Fruit fly (Drosophila melanogaster): ENCODE measurements around the gene CG10163.

Gene CG10163

dm6 chr3L:6220187-6220586 lies 38.4 kb downstream of the CG10163 start, which contains the start of gene CG33946 (continued):
- TF ChIP-seq CG3163 (GFP tag; optimal IDR thresholded peaks at IDR 0.05) (no peak), CG8281 (tag; optimal IDR thresholded peaks at IDR 0.05) (no peak), CG11723 (GFP tag; optimal IDR thresholded peaks at IDR 0.05) (no peak), CkIIα-i1 (GFP tag; IDR thresholded peaks at IDR 0.05) (no peak), corto (GFP tag; optimal IDR thresholded peaks at IDR 0.05) (no peak), CG7928 (GFP tag; optimal IDR thresholded peaks at IDR 0.05) (no peak), Kr (GFP tag; optimal IDR thresholded peaks at IDR 0.05) (no peak), CG6254 (GFP tag; optimal IDR thresholded peaks at IDR 0.05) (no peak), croc (GFP tag; conservative IDR thresholded peaks at IDR 0.05) (no peak), chn (GFP tag; optimal IDR thresholded peaks at IDR 0.05) (peak; percentile 33), CG10654 (GFP tag; optimal IDR thresholded peaks at IDR 0.05) (peak; percentile 21), PHDP (tag; optimal IDR thresholded peaks at IDR 0.05) (no peak), MESR4 (GFP tag; optimal IDR thresholded peaks at IDR 0.05) (no peak), CG3838 (GFP tag; optimal IDR thresholded peaks at IDR 0.05) (no peak), CG43689 (GFP tag; IDR thresholded peaks at IDR 0.05) (no peak), CG15073 (GFP tag; optimal IDR thresholded peaks at IDR 0.05) (no peak), tup (GFP tag; optimal IDR thresholded peaks at IDR 0.05) (no peak), caup (GFP tag; optimal IDR thresholded peaks at IDR 0.05; ENCODE audit: severe bottlenecking) (no peak), onecut (GFP tag; IDR thresholded peaks at IDR 0.05) (no peak), Gug (GFP tag; IDR thresholded peaks at IDR 0.05) (peak; percentile 24; the same call in 1 of the 4 replicates), CG4328 (GFP tag; optimal IDR thresholded peaks at IDR 0.05) (no peak), usp (GFP tag; optimal IDR thresholded peaks at IDR 0.05) (no peak), CG10147 (GFP tag; optimal IDR thresholded peaks at IDR 0.05) (no peak), dpn (GFP tag; optimal IDR thresholded peaks at IDR 0.05) (peak in 1 of 2 experiments; percentile 40), HLH4C (GFP tag; IDR thresholded peaks at IDR 0.05; ENCODE audit: partially characterized antibody) (no peak), Usf (GFP tag; optimal IDR thresholded peaks at IDR 0.05) (peak; percentile 3), Hmr (GFP tag; optimal IDR thresholded peaks at IDR 0.05) (no peak), Sox102F (GFP tag; optimal IDR thresholded peaks at IDR 0.05) (peak; percentile 20), gsb-n (tag; optimal IDR thresholded peaks at IDR 0.05) (no peak), CG13894 (tag; optimal IDR thresholded peaks at IDR 0.05) (no peak), gsb (GFP tag; IDR thresholded peaks at IDR 0.05) (no peak), stc (GFP tag; IDR thresholded peaks at IDR 0.05) (peak; percentile 61), CG4854 (GFP tag; optimal IDR thresholded peaks at IDR 0.05) (no peak), CG5245 (GFP tag; optimal IDR thresholded peaks at IDR 0.05) (no peak), pan (optimal IDR thresholded peaks at IDR 0.05) (no peak), pan (GFP tag; optimal IDR thresholded peaks at IDR 0.05 in 1 of 2, IDR thresholded peaks at IDR 0.05 in 1 of 2) (peak in 1 of 2 experiments; percentile 55), nmo (GFP tag; optimal IDR thresholded peaks at IDR 0.05) (no peak), NFAT (GFP tag; IDR thresholded peaks at IDR 0.05) (no peak), CG8388 (GFP tag; optimal IDR thresholded peaks at IDR 0.05) (no peak), Doc3 (GFP tag; IDR thresholded peaks at IDR 0.05; ENCODE audit: partially characterized antibody) (no peak), tio (GFP tag; optimal IDR thresholded peaks at IDR 0.05) (no peak), sug (tag; optimal IDR thresholded peaks at IDR 0.05) (no peak), CG5180 (GFP tag; optimal IDR thresholded peaks at IDR 0.05) (no peak), bowl (GFP tag; IDR thresholded peaks at IDR 0.05) (no peak), CG17385 (GFP tag; optimal IDR thresholded peaks at IDR 0.05) (no peak), Dek (tag; optimal IDR thresholded peaks at IDR 0.05) (no peak), Lhr (GFP tag; optimal IDR thresholded peaks at IDR 0.05) (no peak), crol (GFP tag; IDR thresholded peaks at IDR 0.05) (no peak), CG4424 (GFP tag; optimal IDR thresholded peaks at IDR 0.05) (peak; percentile 35), Ssrp (tag; optimal IDR thresholded peaks at IDR 0.05) (no peak), NfI (GFP tag; optimal IDR thresholded peaks at IDR 0.05) (peak; percentile 21)
